Fruit fly (Drosophila melanogaster) whole organism, embryonic: Measurements from ENCODE around the gene Fie.
A peak's percentile ranks its signal among the peaks of the same experiment; 100 is the strongest.

Experiments
- BEAF-32 ChIP-seq: fragments of 200-800 bp; sonication (Bioruptor generic); optimal IDR thresholded peaks from 3 replicates; lab custom pipeline; 2017; ENCODE audit warnings: missing biosample characterization, missing genetic modification characterization, mild to moderate bottlenecking, moderate library complexity, missing genetic modification reagents
- Bdp1 ChIP-seq: fragments of 200-800 bp; sonication (Bioruptor generic); optimal IDR thresholded peaks from 3 replicates; lab custom pipeline; 2016; ENCODE audit warnings: missing biosample characterization, missing genetic modification characterization
- C15 ChIP-seq: fragments of 200-800 bp; sonication (Bioruptor generic); IDR thresholded peaks from 3 replicates; pipeline ENCODE4 v1.3.6; 2022; ENCODE audit warnings: missing biosample characterization, missing genetic modification characterization
- CG10321 ChIP-seq: fragments of 200-800 bp; sonication (Bioruptor generic); IDR thresholded peaks from 2 replicates; pipeline ENCODE4 v1.3.6; 2022; ENCODE audit warnings: missing biosample characterization, missing genetic modification characterization
- CG11398 ChIP-seq: fragments of 200-800 bp; sonication (Bioruptor generic); optimal IDR thresholded peaks from 2 replicates; lab custom pipeline; 2016; ENCODE audit warnings: missing biosample characterization, missing genetic modification characterization
- CG11504 ChIP-seq: fragments of 200-800 bp; sonication (Bioruptor generic); optimal IDR thresholded peaks from 3 replicates; lab custom pipeline; 2019; ENCODE audit warnings: missing biosample characterization, mild to moderate bottlenecking, missing genetic modification characterization, moderate library complexity
- CG12071 ChIP-seq: fragments of 200-800 bp; sonication (Bioruptor generic); optimal IDR thresholded peaks from 3 replicates; lab custom pipeline; 2018; ENCODE audit warnings: missing biosample characterization, mild to moderate bottlenecking, missing genetic modification characterization
- CG12299 ChIP-seq: fragments of 200-800 bp; sonication (Bioruptor generic); optimal IDR thresholded peaks from 2 replicates; lab custom pipeline; 2018; ENCODE audit warnings: missing biosample characterization, mild to moderate bottlenecking, missing genetic modification characterization
- CG12744 ChIP-seq: fragments of 200-800 bp; sonication (Bioruptor generic); optimal IDR thresholded peaks from 2 replicates; lab custom pipeline; 2016; ENCODE audit warnings: missing biosample characterization, missing genetic modification characterization
- CG13287 ChIP-seq: fragments of 200-800 bp; sonication (Bioruptor generic); IDR thresholded peaks from 2 replicates; pipeline ENCODE4 v1.3.6; 2022; ENCODE audit warnings: missing biosample characterization, missing genetic modification characterization; ENCODE audit not compliant: partially characterized antibody
- CG15073 ChIP-seq: fragments of 200-800 bp; sonication (Bioruptor generic); optimal IDR thresholded peaks from 2 replicates; lab custom pipeline; 2016; ENCODE audit warnings: missing biosample characterization, missing genetic modification characterization
- CG15269 ChIP-seq: fragments of 200-800 bp; sonication (Bioruptor generic); optimal IDR thresholded peaks from 2 replicates; lab custom pipeline; 2018; ENCODE audit warnings: missing biosample characterization, mild to moderate bottlenecking, missing genetic modification characterization, moderate library complexity
- CG1529 ChIP-seq: fragments of 200-800 bp; sonication (Bioruptor generic); optimal IDR thresholded peaks from 3 replicates; lab custom pipeline; 2018; ENCODE audit warnings: missing biosample characterization, missing genetic modification characterization
- CG17186 ChIP-seq: fragments of 200-800 bp; sonication (Bioruptor generic); optimal IDR thresholded peaks from 3 replicates; lab custom pipeline; 2017; ENCODE audit warnings: missing biosample characterization, missing genetic modification reagents, missing genetic modification characterization
- CG30431 ChIP-seq: fragments of 200-800 bp; sonication (Bioruptor generic); optimal IDR thresholded peaks from 2 replicates; lab custom pipeline; 2017; ENCODE audit warnings: missing biosample characterization, missing genetic modification characterization
- CG31441 ChIP-seq: fragments of 200-800 bp; sonication (Bioruptor generic); IDR thresholded peaks from 2 replicates; pipeline ENCODE4 v1.3.6; 2022; ENCODE audit warnings: missing biosample characterization, missing genetic modification characterization
- CG4707 ChIP-seq: fragments of 200-800 bp; sonication (Bioruptor generic); optimal IDR thresholded peaks from 2 replicates; lab custom pipeline; 2018; ENCODE audit warnings: missing biosample characterization, mild to moderate bottlenecking, missing genetic modification characterization, moderate library complexity
- CG5180 ChIP-seq: fragments of 200-800 bp; sonication (Bioruptor generic); optimal IDR thresholded peaks from 3 replicates; lab custom pipeline; 2017; ENCODE audit warnings: missing biosample characterization, missing genetic modification characterization, mild to moderate bottlenecking, moderate library complexity, missing genetic modification reagents
- CG5953 ChIP-seq: fragments of 200-800 bp; sonication (Bioruptor generic); IDR thresholded peaks from 2 replicates; pipeline ENCODE4 v1.3.6; 2022; ENCODE audit warnings: missing biosample characterization, missing genetic modification characterization
- CG7271 ChIP-seq: fragments of 200-800 bp; sonication (Bioruptor generic); optimal IDR thresholded peaks from 2 replicates; lab custom pipeline; 2018; ENCODE audit warnings: missing biosample characterization, mild to moderate bottlenecking, missing genetic modification characterization, moderate library complexity
- CG7786 ChIP-seq: fragments of 200-800 bp; sonication (Bioruptor generic); optimal IDR thresholded peaks from 2 replicates; lab custom pipeline; 2016; ENCODE audit warnings: missing biosample characterization, missing genetic modification characterization
- CG8478 ChIP-seq: fragments of >200 bp; optimal IDR thresholded peaks from 2 replicates; lab custom pipeline; 2018
- CG9797 ChIP-seq: fragments of 200-800 bp; sonication (Bioruptor generic); optimal IDR thresholded peaks from 3 replicates; lab custom pipeline; 2018; ENCODE audit warnings: missing biosample characterization, mild to moderate bottlenecking, missing genetic modification characterization
- D19B ChIP-seq: fragments of 200-800 bp; sonication (Bioruptor generic); optimal IDR thresholded peaks from 2 replicates; lab custom pipeline; 2017; ENCODE audit warnings: missing biosample characterization, mild to moderate bottlenecking, missing genetic modification characterization
- E2f1 ChIP-seq: fragments of 200-800 bp; sonication (Bioruptor generic); IDR thresholded peaks from 2 replicates; pipeline ENCODE4 v1.3.6; 2022; ENCODE audit warnings: missing biosample characterization, missing genetic modification characterization
- Ets97D ChIP-seq: fragments of 200-800 bp; sonication (Bioruptor generic); optimal IDR thresholded peaks from 3 replicates; lab custom pipeline; 2016; ENCODE audit warnings: missing biosample characterization, missing genetic modification characterization
- H2.0 ChIP-seq: fragments of 200-800 bp; sonication (Bioruptor generic); IDR thresholded peaks from 2 replicates; pipeline ENCODE4 v1.3.6; 2022; ENCODE audit warnings: missing biosample characterization, missing genetic modification characterization
- HLHmδ ChIP-seq: fragments of 200-800 bp; sonication (Bioruptor generic); optimal IDR thresholded peaks from 2 replicates; lab custom pipeline; 2018; ENCODE audit warnings: missing biosample characterization, mild to moderate bottlenecking, missing genetic modification characterization, moderate library complexity
- Hr3 ChIP-seq: fragments of 200-800 bp; sonication (Bioruptor generic); optimal IDR thresholded peaks from 3 replicates; lab custom pipeline; 2016; ENCODE audit warnings: missing biosample characterization, missing genetic modification characterization
- Hr51 ChIP-seq, 2 experiments: fragments of 200-800 bp; sonication (Bioruptor generic); optimal IDR thresholded peaks; 2 replicates in 1 of 2; 3 replicates in 1 of 2; lab custom pipeline; 2016 to 2018; ENCODE audit warnings: missing biosample characterization in 2 of 2, missing genetic modification characterization in 2 of 2, mild to moderate bottlenecking in 1 of 2, moderate library complexity in 1 of 2
- Lim3 ChIP-seq: fragments of 200-800 bp; sonication (Bioruptor generic); IDR thresholded peaks from 2 replicates; pipeline ENCODE4 v1.3.6; 2022; ENCODE audit warnings: missing biosample characterization, missing genetic modification characterization
- MTF-1 ChIP-seq: fragments of 200-800 bp; sonication (Bioruptor generic); optimal IDR thresholded peaks from 2 replicates; lab custom pipeline; 2018; ENCODE audit warnings: missing biosample characterization, mild to moderate bottlenecking, missing genetic modification characterization, borderline replicate concordance
- Mes4 ChIP-seq: fragments of 200-800 bp; sonication (Bioruptor generic); optimal IDR thresholded peaks from 2 replicates; lab custom pipeline; 2016; ENCODE audit warnings: missing biosample characterization, missing genetic modification characterization
- NK7.1 ChIP-seq: fragments of 200-800 bp; sonication (Bioruptor generic); optimal IDR thresholded peaks from 3 replicates; lab custom pipeline; 2016; ENCODE audit warnings: missing biosample characterization, missing genetic modification characterization
- Scr ChIP-seq: fragments of 200-800 bp; sonication (Bioruptor generic); IDR thresholded peaks from 2 replicates; pipeline ENCODE4 v1.3.6; 2022; ENCODE audit warnings: missing biosample characterization, missing genetic modification characterization; ENCODE audit not compliant: partially characterized antibody
- YL-1 ChIP-seq: fragments of 200-800 bp; sonication (Bioruptor generic); optimal IDR thresholded peaks from 3 replicates; lab custom pipeline; 2017; ENCODE audit warnings: missing biosample characterization, mild to moderate bottlenecking, missing genetic modification characterization
- al ChIP-seq: fragments of 200-800 bp; sonication (Bioruptor generic); IDR thresholded peaks from 2 replicates; pipeline ENCODE4 v1.3.6; 2022; ENCODE audit warnings: missing biosample characterization, missing genetic modification characterization
- amos ChIP-seq: fragments of 200-800 bp; sonication (Bioruptor generic); IDR thresholded peaks from 2 replicates; pipeline ENCODE4 v1.3.6; 2022; ENCODE audit warnings: missing biosample characterization, missing genetic modification characterization; ENCODE audit not compliant: partially characterized antibody
- bsh ChIP-seq, 2 experiments: fragments of 200-800 bp; sonication (Bioruptor generic); optimal IDR thresholded peaks; 2 replicates each; lab custom pipeline; 2017 to 2018; ENCODE audit warnings: mild to moderate bottlenecking in 2 of 2, missing biosample characterization in 2 of 2, missing genetic modification characterization in 2 of 2, moderate library complexity in 1 of 2
- cad ChIP-seq: fragments of >200 bp; optimal IDR thresholded peaks from 2 replicates; lab custom pipeline; 2017; ENCODE audit warnings: missing biosample characterization, missing genetic modification characterization
- dysf ChIP-seq: fragments of 200-800 bp; sonication (Bioruptor generic); IDR thresholded peaks from 3 replicates; pipeline ENCODE4 v1.3.6; 2022; ENCODE audit warnings: missing biosample characterization, missing genetic modification characterization
- eve ChIP-seq, 2 experiments: fragments of >200 bp; optimal IDR thresholded peaks; 2 replicates each; lab custom pipeline; 2017; ENCODE audit warnings: missing biosample characterization in 2 of 2, missing genetic modification characterization in 2 of 2
- gcm2 ChIP-seq: fragments of 200-800 bp; sonication (Bioruptor generic); optimal IDR thresholded peaks from 2 replicates; lab custom pipeline; 2016; ENCODE audit warnings: missing biosample characterization, missing genetic modification characterization
- ham ChIP-seq: fragments of 200-800 bp; sonication (Bioruptor generic); IDR thresholded peaks from 2 replicates; pipeline ENCODE4 v1.3.6; 2022; ENCODE audit warnings: missing biosample characterization, missing genetic modification characterization
- hth ChIP-seq: fragments of >200 bp; optimal IDR thresholded peaks from 2 replicates; lab custom pipeline; 2017; ENCODE audit warnings: inconsistent platforms
- kay ChIP-seq: fragments of 200-800 bp; sonication (Bioruptor generic); optimal IDR thresholded peaks from 2 replicates; lab custom pipeline; 2016; ENCODE audit warnings: missing biosample characterization, missing genetic modification characterization
- ken ChIP-seq: fragments of 200-800 bp; sonication (Bioruptor generic); IDR thresholded peaks from 3 replicates; pipeline ENCODE4 v1.3.6; 2022; ENCODE audit warnings: missing biosample characterization, missing genetic modification characterization
- peb ChIP-seq: fragments of 200-800 bp; sonication (Bioruptor generic); IDR thresholded peaks from 2 replicates; pipeline ENCODE4 v1.3.6; 2022; ENCODE audit warnings: missing biosample characterization, missing genetic modification characterization
- tna ChIP-seq: fragments of 200-800 bp; sonication (Bioruptor generic); IDR thresholded peaks from 2 replicates; pipeline ENCODE4 v1.3.6; 2022; ENCODE audit warnings: missing biosample characterization, missing genetic modification characterization; ENCODE audit not compliant: partially characterized antibody
- yki ChIP-seq: fragments of >200 bp; optimal IDR thresholded peaks from 3 replicates; lab custom pipeline; 2018

Fie gene

dm6 chr3L:3928205-3928942, 36.0 kb downstream of the Fie start (continued):
- peak; percentile 93 for TF ChIP-seq CG7786
- TF ChIP-seq CG12071 (GFP tag; lab: Kevin White, UChicago): peak; percentile 85
- no peak for TF ChIP-seq CG13287
- 0 out of 2 replicates have a peak, but pooled peaks have one; percentile 20 for TF ChIP-seq peb (GFP tag; lab: Robert Waterston, UW)
- TF ChIP-seq BEAF-32 (GFP tag; lab: Kevin White, UChicago): no peak
- TF ChIP-seq NK7.1 (GFP tag; lab: Kevin White, UChicago): peak; percentile 55
- TF ChIP-seq dysf (GFP tag; lab: Robert Waterston, UW): peak; percentile 90
- TF ChIP-seq bsh (GFP tag; optimal IDR thresholded peaks at IDR 0.05; lab: Kevin White, UChicago): peak in 1 of 2 experiments; percentile 81
- no peak for TF ChIP-seq CG17186 (GFP tag; lab: Kevin White, UChicago)
- peak; percentile 73 for TF ChIP-seq CG11398 (GFP tag; lab: Kevin White, UChicago)
- TF ChIP-seq Hr51 (GFP tag; optimal IDR thresholded peaks at IDR 0.05; lab: Kevin White, UChicago): peak; percentile 76 to 86
- peak; percentile 69 for TF ChIP-seq CG31441 (GFP tag; lab: Robert Waterston, UW)
- TF ChIP-seq YL-1: peak; percentile 5
- no peak for TF ChIP-seq Scr (GFP tag; lab: Robert Waterston, UW)
- peak; percentile 75 for TF ChIP-seq D19B (GFP tag; lab: Kevin White, UChicago)
- peak; percentile 78 for TF ChIP-seq Mes4 (GFP tag; lab: Kevin White, UChicago)
- TF ChIP-seq yki: no peak
- TF ChIP-seq CG4707: peak; percentile 20
- peak; percentile 79 for TF ChIP-seq Bdp1 (GFP tag; lab: Kevin White, UChicago)
- peak; percentile 56 for TF ChIP-seq CG1529 (GFP tag; lab: Kevin White, UChicago)
- TF ChIP-seq CG11504 (tag; lab: Kevin White, UChicago): peak; percentile 88
- peak; percentile 72; the same call in 1 of the 3 replicates for TF ChIP-seq C15 (GFP tag; lab: Robert Waterston, UW)
- TF ChIP-seq MTF-1: peak; percentile 67
- peak; percentile 57 for TF ChIP-seq gcm2 (GFP tag; lab: Kevin White, UChicago)
- peak; percentile 79 for TF ChIP-seq ham (GFP tag; lab: Robert Waterston, UW)
- peak; percentile 77 for TF ChIP-seq CG12744
- TF ChIP-seq CG9797 (GFP tag; lab: Kevin White, UChicago): no peak
- peak; percentile 78 for TF ChIP-seq Hr3 (GFP tag; lab: Kevin White, UChicago)
- TF ChIP-seq CG8478: no peak
- TF ChIP-seq CG30431: peak; percentile 62
- peak; percentile 47; the same call in 1 of the 2 replicates for TF ChIP-seq CG10321
- TF ChIP-seq Lim3 (GFP tag; lab: Robert Waterston, UW): peak; percentile 81
- TF ChIP-seq eve (GFP tag; optimal IDR thresholded peaks at IDR 0.05; lab: Kevin White, UChicago): peak in 1 of 2 experiments; percentile 88
- peak; percentile 80 for TF ChIP-seq H2.0 (GFP tag; lab: Robert Waterston, UW)
- peak; percentile 70 for TF ChIP-seq CG12299 (tag; lab: Kevin White, UChicago)
- peak; percentile 93 for TF ChIP-seq CG15269 (tag; lab: Kevin White, UChicago)
- peak; percentile 84 for TF ChIP-seq al (GFP tag; lab: Robert Waterston, UW)
- peak; percentile 36 for TF ChIP-seq kay (GFP tag; lab: Kevin White, UChicago)
- no peak for TF ChIP-seq HLHmδ (GFP tag; lab: Kevin White, UChicago)
- TF ChIP-seq tna: no peak
- TF ChIP-seq Ets97D (GFP tag; lab: Kevin White, UChicago): peak; percentile 55
- no peak for TF ChIP-seq CG7271
- TF ChIP-seq CG5180 (GFP tag; lab: Kevin White, UChicago): peak; percentile 46
- peak; percentile 75 for TF ChIP-seq E2f1 (GFP tag; lab: Robert Waterston, UW)
- TF ChIP-seq hth (lab: Kevin White, UChicago): no peak
- no peak for TF ChIP-seq amos (GFP tag; lab: Robert Waterston, UW)
- no peak for TF ChIP-seq cad
- TF ChIP-seq CG15073: no peak
- TF ChIP-seq ken (GFP tag; lab: Robert Waterston, UW): peak; percentile 76
- TF ChIP-seq CG5953 (GFP tag; lab: Robert Waterston, UW): peak; percentile 66; the same call in 1 of the 2 replicates
